Worm (Caenorhabditis elegans): Measurements from ENCODE around the gene C36A4.11.

Gene C36A4.11

DNA sequence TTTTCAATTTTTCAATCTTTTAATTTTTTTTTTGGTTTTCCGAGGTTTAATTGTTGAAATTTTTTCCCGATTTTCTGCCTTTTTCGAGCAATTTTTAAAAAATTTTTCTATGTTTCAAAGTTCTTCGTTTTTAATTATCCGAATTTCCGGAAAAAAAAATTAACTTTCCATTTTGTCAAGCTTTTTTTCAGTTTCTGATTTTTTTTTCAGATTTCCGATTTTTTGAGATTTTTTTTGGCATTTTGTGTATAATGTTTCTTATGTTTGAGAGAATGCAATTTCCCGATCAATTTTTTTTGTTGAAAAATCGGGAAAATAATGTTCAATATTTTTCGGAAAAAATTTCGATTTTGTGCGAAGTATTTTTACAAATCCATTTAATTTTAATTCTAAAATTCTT, 33.5 kb upstream of the C36A4.11 start:
- peak; percentile 95 for TF ChIP-seq aha-1 (tag)
- no peak for TF ChIP-seq Y105C5A.15 (GFP tag; IDR thresholded peaks at IDR 0.05)
- no peak for TF ChIP-seq nhr-102 (tag; optimal IDR thresholded peaks at IDR 0.05)

ce11 chrIII:3807590-3807989, 32.8 kb upstream of the C36A4.11 start:
- TF ChIP-seq ctbp-1 (GFP tag; IDR thresholded peaks at IDR 0.05) = no peak
- TF ChIP-seq hlh-11 (tag; optimal IDR thresholded peaks at IDR 0.05) = peak; percentile 7

ce11 chrIII:3809008-3809407, 31.4 kb upstream of the C36A4.11 start, which contains the start of gene toh-1:
Gene toh-1, minus strand, starts transcription at chrIII:3809030.
- TF ChIP-seq jun-1 (tag; optimal IDR thresholded peaks at IDR 0.05) (peak; percentile 61), mes-2 (tag; optimal IDR thresholded peaks at IDR 0.05; ENCODE audit: poor library complexity, severe bottlenecking) (peak; percentile 3), mdl-1 (tag; optimal IDR thresholded peaks at IDR 0.05) (peak in 1 of 2 experiments; percentile 35), nhr-25 (tag; optimal IDR thresholded peaks at IDR 0.05; ENCODE audit: borderline replicate concordance, insufficient read depth) (peak; percentile 67), aha-1 (tag) (peak; percentile 59), daf-8 (GFP tag; IDR thresholded peaks at IDR 0.05) (no peak)

DNA sequence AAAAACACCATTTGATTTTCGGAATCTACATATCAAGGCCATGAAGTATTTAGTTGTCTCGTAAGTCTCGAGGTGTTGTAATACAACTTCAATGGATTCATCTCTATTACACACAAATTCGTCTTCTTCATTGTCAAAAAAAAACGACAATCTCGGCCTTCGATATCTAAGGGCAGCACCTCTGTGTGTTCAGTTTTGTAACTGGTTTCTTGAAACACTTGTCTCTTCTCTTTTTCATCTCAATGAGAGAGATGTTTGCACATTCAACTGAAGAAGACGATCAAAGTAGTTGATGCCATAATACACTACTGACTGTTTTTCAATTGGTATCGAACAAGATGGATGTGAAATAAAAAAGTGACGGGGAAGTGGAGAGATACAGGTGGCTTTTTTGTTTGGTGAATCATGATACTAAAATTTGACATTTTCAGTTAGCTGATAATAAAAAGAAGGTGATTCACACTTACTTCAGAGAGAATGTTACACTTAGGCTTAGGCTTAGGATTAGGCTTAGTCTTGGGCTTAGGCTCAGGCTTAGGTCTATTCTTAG, 28.9 kb upstream of the C36A4.11 start:
- no peak for TF ChIP-seq hif-1 (tag; optimal IDR thresholded peaks at IDR 0.05)
- no peak for TF ChIP-seq saeg-2 (GFP tag; IDR thresholded peaks at IDR 0.05)
- TF ChIP-seq cey-2 (tag; optimal IDR thresholded peaks at IDR 0.05; ENCODE audit: borderline replicate concordance, insufficient read depth) = no peak
- no peak for TF ChIP-seq T26A8.4 (GFP tag; IDR thresholded peaks at IDR 0.05)
- no peak for TF ChIP-seq sdz-12 (GFP tag; optimal IDR thresholded peaks at IDR 0.05)
- TF ChIP-seq tag-97 (GFP tag; IDR thresholded peaks at IDR 0.05) = no peak
- no peak for TF ChIP-seq R02D3.7 (tag; optimal IDR thresholded peaks at IDR 0.05)
- 0 out of 2 replicates have a peak, but pooled peaks have one; percentile 16 for TF ChIP-seq zfp-3 (GFP tag; conservative IDR thresholded peaks at IDR 0.05)
- no peak for TF ChIP-seq ztf-11 (tag; optimal IDR thresholded peaks at IDR 0.05)
- TF ChIP-seq Y75B8A.6 (GFP tag; IDR thresholded peaks at IDR 0.05) = no peak
- TF ChIP-seq nhr-6 (tag; optimal IDR thresholded peaks at IDR 0.05) = no peak
- no peak for TF ChIP-seq lin-1 (GFP tag; IDR thresholded peaks at IDR 0.05)
- TF ChIP-seq nhr-11 (tag; optimal IDR thresholded peaks at IDR 0.05) = no peak
- no peak for TF ChIP-seq vab-7 (GFP tag; IDR thresholded peaks at IDR 0.05)
- TF ChIP-seq hmg-1.1 (GFP tag; IDR thresholded peaks at IDR 0.05) = 0 out of 2 replicates have a peak, but pooled peaks have one; percentile 35
- no peak for TF ChIP-seq attf-4 (tag; optimal IDR thresholded peaks at IDR 0.05)
- no peak for TF ChIP-seq F37D6.2 (tag; optimal IDR thresholded peaks at IDR 0.05)
- TF ChIP-seq nhr-28 (tag; optimal IDR thresholded peaks at IDR 0.05) = peak; percentile 59
- TF ChIP-seq nhr-25 (tag; optimal IDR thresholded peaks at IDR 0.05; ENCODE audit: borderline replicate concordance, insufficient read depth) = peak; percentile 22
- no peak for TF ChIP-seq aly-2 (tag; optimal IDR thresholded peaks at IDR 0.05)
- no peak for TF ChIP-seq Y5F2A.4 (GFP tag; optimal IDR thresholded peaks at IDR 0.05)
- TF ChIP-seq nhr-48 (tag; optimal IDR thresholded peaks at IDR 0.05) = no peak
- TF ChIP-seq ceh-28 (tag; optimal IDR thresholded peaks at IDR 0.05) = no peak
- TF ChIP-seq ces-1 (GFP tag; optimal IDR thresholded peaks at IDR 0.05) = no peak
- TF ChIP-seq unc-62 (GFP tag; optimal IDR thresholded peaks at IDR 0.05 in 1 of 2) = peak in 1 of 2 experiments; percentile 99
- no peak for TF ChIP-seq unc-62 (tag; optimal IDR thresholded peaks at IDR 0.05)
- peak; percentile 46 for TF ChIP-seq aha-1 (tag)
- no peak for TF ChIP-seq lin-29 (GFP tag; IDR thresholded peaks at IDR 0.05)
- no peak for TF ChIP-seq mdt-29 (GFP tag; IDR thresholded peaks at IDR 0.05)
- TF ChIP-seq lin-38 (GFP tag; IDR thresholded peaks at IDR 0.05) = no peak
- no peak for TF ChIP-seq zip-2 (tag; optimal IDR thresholded peaks at IDR 0.05)
- no peak for TF ChIP-seq daf-12 (tag; optimal IDR thresholded peaks at IDR 0.05)
- TF ChIP-seq hlh-11 (tag; optimal IDR thresholded peaks at IDR 0.05) = peak; percentile 1
- no peak for TF ChIP-seq hlh-30 (tag; optimal IDR thresholded peaks at IDR 0.05; ENCODE audit: insufficient read depth)
- no peak for TF ChIP-seq ceh-62 (tag; optimal IDR thresholded peaks at IDR 0.05)
- TF ChIP-seq lin-15B (tag; optimal IDR thresholded peaks at IDR 0.05) = no peak
- TF ChIP-seq lsy-2 (tag; optimal IDR thresholded peaks at IDR 0.05) = peak in 1 of 2 experiments; percentile 38
- TF ChIP-seq daf-19 (GFP tag; conservative IDR thresholded peaks at IDR 0.05) = no peak

Data from whole organism, L4 larva.